Worm (Caenorhabditis elegans): ENCODE data around the gene egl-15.

ce11 chrX:11031047-11031695 lies 15.0 kb downstream of the egl-15 start:
- TF ChIP-seq fos-1 (tag; optimal IDR thresholded peaks at IDR 0.05) (no peak), skn-1 (tag; optimal IDR thresholded peaks at IDR 0.05) (peak; percentile 51), nhr-11 (tag; optimal IDR thresholded peaks at IDR 0.05) (peak; percentile 67), pha-4 (tag; optimal IDR thresholded peaks at IDR 0.05) (peak; percentile 77)

Data from whole organism, L3 larva.